Worm (Caenorhabditis elegans) whole organism, midembryonic: ENCODE measurements around the gene ptp-3.

ENCODE experiments used
- cog-1 ChIP-seq: sonication (generic microtip); optimal IDR thresholded peaks from 2 replicates; lab custom pipeline; 2016; ENCODE audit warnings: missing genetic modification characterization, missing compliant biosample characterization
- med-1 ChIP-seq: sonication (generic microtip); optimal IDR thresholded peaks from 2 replicates; lab custom pipeline; 2017; ENCODE audit warnings: missing genetic modification characterization, mild to moderate bottlenecking, missing compliant biosample characterization, antibody characterized with exemption, missing genetic modification reagents; ENCODE audit not compliant: insufficient read depth
- ref-1 ChIP-seq: fragments of 200-800 bp; sonication (Bioruptor generic); conservative IDR thresholded peaks from 2 replicates; pipeline ENCODE4 v1.3.6; 2022; ENCODE audit warnings: missing genetic modification reagents, missing genetic modification characterization, missing compliant biosample characterization
- tab-1 ChIP-seq: fragments of 200-800 bp; sonication (Bioruptor generic); IDR thresholded peaks from 2 replicates; pipeline ENCODE4 v1.3.6; 2022; ENCODE audit warnings: missing genetic modification characterization, missing compliant biosample characterization
- ztf-23 ChIP-seq: fragments of 200-800 bp; sonication (Bioruptor generic); IDR thresholded peaks from 2 replicates; pipeline ENCODE4 v1.3.6; 2022; ENCODE audit warnings: missing genetic modification reagents, missing genetic modification characterization, missing compliant biosample characterization
- ztf-29 ChIP-seq: fragments of 200-800 bp; sonication (Bioruptor generic); IDR thresholded peaks from 2 replicates; pipeline ENCODE4 v1.3.6; 2022; ENCODE audit warnings: missing genetic modification reagents, missing genetic modification characterization, missing compliant biosample characterization

DNA sequence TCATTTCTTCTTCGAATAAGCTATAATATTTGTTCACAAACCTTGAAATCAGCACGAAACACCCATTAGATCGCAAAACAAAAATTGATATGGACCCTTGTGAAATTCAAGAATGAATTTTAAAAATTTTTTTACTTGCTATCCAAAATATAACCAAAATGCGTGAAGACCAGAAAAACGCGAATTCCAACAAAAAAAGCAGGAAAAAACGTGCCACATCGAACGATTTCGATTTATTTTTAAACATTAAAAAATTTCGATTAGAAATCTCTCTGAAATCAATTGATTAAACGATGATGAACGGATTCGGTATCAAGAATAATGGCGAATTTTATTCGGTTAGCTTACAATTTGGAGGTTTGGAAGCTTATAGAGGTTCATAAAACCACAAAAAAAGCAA is 28.0 kb upstream of the ptp-3 start, which contains the start of the genes tceb-3 and gskl-1:
- no peak for TF ChIP-seq ref-1 (GFP tag; lab: Robert Waterston, UW)
- no peak for TF ChIP-seq ztf-23 (GFP tag; lab: Robert Waterston, UW)
- TF ChIP-seq med-1 (GFP tag; lab: Kevin White, UChicago), result no peak
- TF ChIP-seq cog-1 (tag; lab: Kevin White, UChicago), result no peak
- no peak for TF ChIP-seq tab-1
- no peak for TF ChIP-seq ztf-29 (GFP tag; lab: Robert Waterston, UW)
